Worm (Caenorhabditis elegans) whole organism, midembryonic: Measurements from ENCODE around the gene srg-23.

Source experiments
- T22C8.4 ChIP-seq: fragments of 200-800 bp; sonication (Bioruptor generic); IDR thresholded peaks from 2 replicates; pipeline ENCODE4 v1.3.6; 2022; ENCODE audit warnings: missing genetic modification characterization, missing compliant biosample characterization
- cog-1 ChIP-seq: sonication (generic microtip); optimal IDR thresholded peaks from 2 replicates; lab custom pipeline; 2016; ENCODE audit warnings: missing genetic modification characterization, missing compliant biosample characterization
- flt-1 ChIP-seq: fragments of 200-800 bp; sonication (Bioruptor generic); IDR thresholded peaks from 2 replicates; pipeline ENCODE4 v1.3.6; 2022; ENCODE audit warnings: missing genetic modification characterization, missing compliant biosample characterization
- klf-2 ChIP-seq: fragments of 200-800 bp; sonication (Bioruptor generic); conservative IDR thresholded peaks from 2 replicates; pipeline ENCODE4 v1.3.6; 2022; ENCODE audit warnings: missing genetic modification reagents, missing genetic modification characterization, missing compliant biosample characterization
- med-1 ChIP-seq: sonication (generic microtip); optimal IDR thresholded peaks from 2 replicates; lab custom pipeline; 2017; ENCODE audit warnings: missing genetic modification characterization, mild to moderate bottlenecking, missing compliant biosample characterization, antibody characterized with exemption, missing genetic modification reagents; ENCODE audit not compliant: insufficient read depth
- ref-1 ChIP-seq: fragments of 200-800 bp; sonication (Bioruptor generic); conservative IDR thresholded peaks from 2 replicates; pipeline ENCODE4 v1.3.6; 2022; ENCODE audit warnings: missing genetic modification reagents, missing genetic modification characterization, missing compliant biosample characterization
- tab-1 ChIP-seq: fragments of 200-800 bp; sonication (Bioruptor generic); IDR thresholded peaks from 2 replicates; pipeline ENCODE4 v1.3.6; 2022; ENCODE audit warnings: missing genetic modification characterization, missing compliant biosample characterization
- ztf-23 ChIP-seq: fragments of 200-800 bp; sonication (Bioruptor generic); IDR thresholded peaks from 2 replicates; pipeline ENCODE4 v1.3.6; 2022; ENCODE audit warnings: missing genetic modification reagents, missing genetic modification characterization, missing compliant biosample characterization
- ztf-29 ChIP-seq: fragments of 200-800 bp; sonication (Bioruptor generic); IDR thresholded peaks from 2 replicates; pipeline ENCODE4 v1.3.6; 2022; ENCODE audit warnings: missing genetic modification reagents, missing genetic modification characterization, missing compliant biosample characterization

DNA sequence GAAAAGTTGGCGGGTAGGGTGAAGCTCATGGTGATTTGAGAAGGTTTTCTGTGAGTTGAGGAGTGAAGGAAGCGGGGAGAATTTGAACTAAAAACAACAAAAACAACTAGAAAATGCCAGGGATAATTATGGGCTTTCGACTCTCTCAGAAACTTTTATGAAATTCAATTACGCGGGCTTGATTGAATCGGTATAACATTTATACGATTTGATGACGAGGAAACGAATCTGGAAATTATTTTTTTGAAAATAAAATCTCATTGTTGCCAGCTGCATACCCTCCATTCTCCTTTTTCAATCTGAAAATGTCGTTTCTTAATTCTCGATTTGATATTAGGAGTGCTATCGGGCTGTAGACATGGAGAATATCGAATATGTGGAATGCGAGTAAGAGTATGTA lies 4.7 kb downstream of the srg-23 start, which contains the start of gene srg-21:
- TF ChIP-seq ztf-29 (no peak), klf-2 (GFP tag; lab: Robert Waterston, UW) (no peak), cog-1 (tag; lab: Kevin White, UChicago) (no peak), tab-1 (GFP tag; lab: Robert Waterston, UW) (no peak), T22C8.4 (GFP tag; lab: Robert Waterston, UW) (no peak), flt-1 (GFP tag; lab: Robert Waterston, UW) (no peak), ztf-23 (GFP tag; lab: Robert Waterston, UW) (no peak), ref-1 (no peak), med-1 (GFP tag; lab: Kevin White, UChicago) (no peak)
